Fruit fly (Drosophila melanogaster) whole organism, embryonic: ENCODE data around the gene Ubc4.

Experiments used
- Aef1 ChIP-seq: fragments of 200-800 bp; sonication (Bioruptor generic); IDR thresholded peaks from 3 replicates; pipeline ENCODE4 v1.3.6; 2022; ENCODE audit warnings: missing biosample characterization, missing genetic modification characterization
- CG1024 ChIP-seq: fragments of 200-800 bp; sonication (Bioruptor generic); IDR thresholded peaks from 2 replicates; pipeline ENCODE4 v1.3.6; 2022; ENCODE audit warnings: missing biosample characterization, missing genetic modification characterization
- CG12219 ChIP-seq: fragments of 200-800 bp; sonication (Bioruptor generic); optimal IDR thresholded peaks from 3 replicates; lab custom pipeline; 2018; ENCODE audit warnings: missing biosample characterization, mild to moderate bottlenecking, missing genetic modification characterization
- CG12299 ChIP-seq: fragments of 200-800 bp; sonication (Bioruptor generic); optimal IDR thresholded peaks from 2 replicates; lab custom pipeline; 2018; ENCODE audit warnings: missing biosample characterization, mild to moderate bottlenecking, missing genetic modification characterization
- CG15601 ChIP-seq: fragments of 200-800 bp; sonication (Bioruptor generic); optimal IDR thresholded peaks from 3 replicates; lab custom pipeline; 2019; ENCODE audit warnings: missing biosample characterization, mild to moderate bottlenecking, missing genetic modification characterization, moderate library complexity
- CG18262 ChIP-seq: fragments of 200-800 bp; optimal IDR thresholded peaks from 3 replicates; lab custom pipeline; 2019; ENCODE audit warnings: missing biosample characterization, mild to moderate bottlenecking, missing genetic modification characterization, moderate library complexity
- CG18764 ChIP-seq: fragments of 200-800 bp; sonication (Bioruptor generic); optimal IDR thresholded peaks from 3 replicates; lab custom pipeline; 2016; ENCODE audit warnings: missing biosample characterization, missing genetic modification characterization
- CG2678 ChIP-seq: fragments of 200-800 bp; sonication (Bioruptor generic); optimal IDR thresholded peaks from 3 replicates; lab custom pipeline; 2019; ENCODE audit warnings: missing biosample characterization, mild to moderate bottlenecking, missing genetic modification characterization, moderate library complexity
- CG30431 ChIP-seq: fragments of 200-800 bp; sonication (Bioruptor generic); optimal IDR thresholded peaks from 2 replicates; lab custom pipeline; 2017; ENCODE audit warnings: missing biosample characterization, missing genetic modification characterization
- CG34224 ChIP-seq: fragments of 200-800 bp; sonication (Bioruptor generic); IDR thresholded peaks from 3 replicates; pipeline ENCODE4 v1.3.6; 2022; ENCODE audit warnings: missing biosample characterization, missing genetic modification characterization; ENCODE audit not compliant: partially characterized antibody
- CG34376 ChIP-seq: fragments of 200-800 bp; sonication (Bioruptor generic); optimal IDR thresholded peaks from 2 replicates; lab custom pipeline; 2018; ENCODE audit warnings: missing biosample characterization, mild to moderate bottlenecking, missing genetic modification characterization
- CG43689 ChIP-seq: fragments of 200-800 bp; sonication (Bioruptor generic); IDR thresholded peaks from 2 replicates; pipeline ENCODE4 v1.3.6; 2022; ENCODE audit warnings: missing biosample characterization, missing genetic modification characterization
- CG4707 ChIP-seq: fragments of 200-800 bp; sonication (Bioruptor generic); optimal IDR thresholded peaks from 2 replicates; lab custom pipeline; 2018; ENCODE audit warnings: missing biosample characterization, mild to moderate bottlenecking, missing genetic modification characterization, moderate library complexity
- CG7556 ChIP-seq: fragments of 200-800 bp; sonication (Bioruptor generic); optimal IDR thresholded peaks from 2 replicates; lab custom pipeline; 2017; ENCODE audit warnings: missing biosample characterization, mild to moderate bottlenecking, missing genetic modification characterization
- CG8359 ChIP-seq: fragments of 200-800 bp; sonication (Bioruptor generic); optimal IDR thresholded peaks from 2 replicates; lab custom pipeline; 2017; ENCODE audit warnings: missing biosample characterization, mild to moderate bottlenecking, missing genetic modification characterization, borderline replicate concordance
- CG9817 ChIP-seq: fragments of 200-800 bp; sonication (Bioruptor generic); optimal IDR thresholded peaks from 2 replicates; lab custom pipeline; 2018; ENCODE audit warnings: missing biosample characterization, mild to moderate bottlenecking, missing genetic modification characterization, moderate library complexity
- CG9876 ChIP-seq: fragments of 200-800 bp; sonication (Bioruptor generic); optimal IDR thresholded peaks from 2 replicates; lab custom pipeline; 2016; ENCODE audit warnings: missing biosample characterization, missing genetic modification characterization
- Chrac-16 ChIP-seq: fragments of 200-800 bp; sonication (Bioruptor generic); optimal IDR thresholded peaks from 3 replicates; lab custom pipeline; 2016; ENCODE audit warnings: missing biosample characterization, missing genetic modification characterization
- D19A ChIP-seq: fragments of 200-800 bp; optimal IDR thresholded peaks from 3 replicates; lab custom pipeline; 2019; ENCODE audit warnings: missing biosample characterization, mild to moderate bottlenecking, missing genetic modification characterization, moderate library complexity
- Dip3 ChIP-seq: fragments of 200-800 bp; sonication (Bioruptor generic); optimal IDR thresholded peaks from 3 replicates; lab custom pipeline; 2016; ENCODE audit warnings: missing biosample characterization, missing genetic modification characterization
- Hr3 ChIP-seq: fragments of 200-800 bp; sonication (Bioruptor generic); optimal IDR thresholded peaks from 3 replicates; lab custom pipeline; 2016; ENCODE audit warnings: missing biosample characterization, missing genetic modification characterization
- Hr39 ChIP-seq: fragments of >200 bp; optimal IDR thresholded peaks from 2 replicates; lab custom pipeline; 2017
- MBD-R2 ChIP-seq: fragments of 200-800 bp; sonication (Bioruptor generic); IDR thresholded peaks from 2 replicates; pipeline ENCODE4 v1.3.6; 2022; ENCODE audit warnings: missing biosample characterization, missing genetic modification characterization
- Meics ChIP-seq: fragments of 200-800 bp; sonication (Bioruptor generic); optimal IDR thresholded peaks from 2 replicates; lab custom pipeline; 2017; ENCODE audit warnings: missing biosample characterization, mild to moderate bottlenecking, missing genetic modification characterization
- NC2β ChIP-seq: fragments of 200-800 bp; sonication (Bioruptor generic); optimal IDR thresholded peaks from 2 replicates; lab custom pipeline; 2016; ENCODE audit warnings: missing biosample characterization, missing genetic modification characterization
- Nf-YB ChIP-seq: fragments of 200-800 bp; sonication (Bioruptor generic); optimal IDR thresholded peaks from 3 replicates; lab custom pipeline; 2019; ENCODE audit warnings: missing biosample characterization, mild to moderate bottlenecking, missing genetic modification characterization, moderate library complexity
- Nf-YC ChIP-seq: fragments of 200-800 bp; optimal IDR thresholded peaks from 3 replicates; lab custom pipeline; 2019; ENCODE audit warnings: missing biosample characterization, mild to moderate bottlenecking, missing genetic modification characterization, moderate library complexity
- Oli ChIP-seq: fragments of 200-800 bp; sonication (Bioruptor generic); optimal IDR thresholded peaks from 2 replicates; lab custom pipeline; 2018; ENCODE audit warnings: missing biosample characterization, mild to moderate bottlenecking, missing genetic modification characterization, moderate library complexity
- Ptx1 ChIP-seq: fragments of 200-800 bp; sonication (Bioruptor generic); IDR thresholded peaks from 2 replicates; pipeline ENCODE4 v1.3.6; 2022; ENCODE audit warnings: missing biosample characterization, missing genetic modification characterization
- Rfx ChIP-seq: fragments of 200-800 bp; sonication (Bioruptor generic); IDR thresholded peaks from 2 replicates; pipeline ENCODE4 v1.3.6; 2022; ENCODE audit warnings: missing biosample characterization, missing genetic modification characterization
- Vsx1 ChIP-seq: fragments of 200-800 bp; sonication (Bioruptor generic); optimal IDR thresholded peaks from 2 replicates; lab custom pipeline; 2017; ENCODE audit warnings: missing biosample characterization, mild to moderate bottlenecking, missing genetic modification characterization, missing genetic modification reagents
- YL-1 ChIP-seq: fragments of 200-800 bp; sonication (Bioruptor generic); optimal IDR thresholded peaks from 3 replicates; lab custom pipeline; 2017; ENCODE audit warnings: missing biosample characterization, mild to moderate bottlenecking, missing genetic modification characterization
- br ChIP-seq: fragments of >200 bp; optimal IDR thresholded peaks from 2 replicates; lab custom pipeline; 2017
- corto ChIP-seq: fragments of 200-800 bp; sonication (Bioruptor generic); optimal IDR thresholded peaks from 2 replicates; lab custom pipeline; 2016; ENCODE audit warnings: missing biosample characterization, mild to moderate bottlenecking, missing genetic modification characterization, moderate library complexity
- crol ChIP-seq: fragments of 200-800 bp; sonication (Bioruptor generic); IDR thresholded peaks from 2 replicates; pipeline ENCODE4 v1.3.6; 2022; ENCODE audit warnings: missing biosample characterization, missing genetic modification characterization
- dmrt11E ChIP-seq: fragments of 200-800 bp; sonication (Bioruptor generic); optimal IDR thresholded peaks from 3 replicates; lab custom pipeline; 2018; ENCODE audit warnings: missing biosample characterization, mild to moderate bottlenecking, missing genetic modification characterization, moderate library complexity
- dmrt99B ChIP-seq: fragments of 200-800 bp; sonication (Bioruptor generic); optimal IDR thresholded peaks from 2 replicates; lab custom pipeline; 2018; ENCODE audit warnings: missing biosample characterization, mild to moderate bottlenecking, missing genetic modification characterization, moderate library complexity
- emc ChIP-seq: fragments of 200-800 bp; sonication (Bioruptor generic); optimal IDR thresholded peaks from 2 replicates; lab custom pipeline; 2016; ENCODE audit warnings: missing biosample characterization, missing genetic modification characterization
- fu2 ChIP-seq: fragments of 200-800 bp; sonication (Bioruptor generic); optimal IDR thresholded peaks from 2 replicates; lab custom pipeline; 2016; ENCODE audit warnings: missing biosample characterization, missing genetic modification characterization
- gce ChIP-seq: fragments of 200-800 bp; sonication (Bioruptor generic); IDR thresholded peaks from 3 replicates; pipeline ENCODE4 v1.3.6; 2022; ENCODE audit warnings: missing biosample characterization, missing genetic modification characterization
- hb ChIP-seq: fragments of 200-800 bp; sonication (Bioruptor generic); IDR thresholded peaks from 3 replicates; pipeline ENCODE4 v1.3.6; 2022; ENCODE audit warnings: missing biosample characterization, missing genetic modification characterization; ENCODE audit not compliant: partially characterized antibody
- p53 ChIP-seq: fragments of 200-800 bp; sonication (Bioruptor generic); optimal IDR thresholded peaks from 2 replicates; lab custom pipeline; 2016; ENCODE audit warnings: missing biosample characterization, missing genetic modification characterization
- pan ChIP-seq, 4 experiments: fragments of >200 bp in 3 of 4; fragments of 200-800 bp in 1 of 4; sonication (Bioruptor generic) in 1 of 4; optimal IDR thresholded peaks in 3 of 4; IDR thresholded peaks in 1 of 4; 2 replicates each; pipeline versions ENCODE4 v1.3.6 to Lab custom; 2017 to 2022; ENCODE audit warnings: missing biosample characterization in 2 of 4, missing genetic modification characterization in 2 of 4, mixed read lengths in 1 of 4
- peb ChIP-seq: fragments of 200-800 bp; sonication (Bioruptor generic); IDR thresholded peaks from 2 replicates; pipeline ENCODE4 v1.3.6; 2022; ENCODE audit warnings: missing biosample characterization, missing genetic modification characterization
- salm ChIP-seq: fragments of 200-800 bp; sonication (Bioruptor generic); optimal IDR thresholded peaks from 2 replicates; lab custom pipeline; 2018; ENCODE audit warnings: missing biosample characterization, mild to moderate bottlenecking, missing genetic modification characterization
- tx ChIP-seq: fragments of 200-800 bp; sonication (Bioruptor generic); optimal IDR thresholded peaks from 2 replicates; lab custom pipeline; 2016; ENCODE audit warnings: missing biosample characterization, missing genetic modification characterization
- unc-4 ChIP-seq: fragments of 200-800 bp; sonication (Bioruptor generic); IDR thresholded peaks from 2 replicates; pipeline ENCODE4 v1.3.6; 2022; ENCODE audit warnings: missing biosample characterization, missing genetic modification characterization; ENCODE audit not compliant: partially characterized antibody
- vvl ChIP-seq: fragments of 200-800 bp; sonication (Bioruptor generic); IDR thresholded peaks from 2 replicates; pipeline ENCODE4 v1.3.6; 2022; ENCODE audit warnings: missing biosample characterization, missing genetic modification characterization

Gene Ubc4

DNA sequence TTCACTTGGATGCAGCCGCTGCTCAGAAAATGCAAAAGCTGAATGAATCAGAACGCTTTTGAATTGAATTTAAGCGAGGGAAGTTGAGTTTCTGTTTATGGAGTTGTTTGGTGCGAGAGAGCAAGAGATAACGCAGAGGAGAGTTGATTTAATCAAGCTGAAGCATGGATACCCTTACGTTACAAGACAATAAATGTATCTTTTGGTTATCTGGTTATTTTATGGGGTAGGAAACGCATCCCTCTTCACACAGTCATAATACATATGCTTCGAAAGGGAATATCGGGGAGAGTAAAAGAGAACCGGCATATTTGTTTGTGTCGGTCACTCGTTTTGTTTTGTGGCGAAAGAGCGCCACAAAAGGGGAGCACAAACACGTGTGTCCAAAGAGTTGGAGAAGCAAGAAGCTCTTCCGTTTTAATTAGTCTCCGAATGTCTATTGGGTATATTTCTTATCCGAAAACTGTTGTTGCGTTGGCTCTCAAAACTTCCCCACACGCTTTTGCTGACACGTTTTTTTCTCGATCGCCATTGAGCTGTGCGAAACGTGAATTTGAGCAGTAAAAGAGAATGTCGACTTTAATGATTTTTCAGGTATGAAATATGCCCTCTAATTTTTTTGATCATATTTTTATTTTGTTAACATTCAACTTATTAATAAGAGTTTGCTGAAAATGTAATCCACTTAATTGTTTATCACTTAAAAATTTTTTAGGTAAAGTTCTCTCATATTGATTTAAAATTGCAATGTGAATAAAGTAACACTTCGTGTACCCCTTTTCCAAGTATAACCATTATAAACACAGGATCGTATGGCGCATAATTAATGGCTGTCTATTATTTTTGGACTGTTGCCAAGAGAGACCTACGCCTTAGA is 1.2 kb upstream of the Ubc4 start, which contains the start of gene Prps (continued):
- TF ChIP-seq salm (tag; lab: Kevin White, UChicago) (peak; percentile 42), Meics (GFP tag; lab: Kevin White, UChicago) (peak; percentile 85), CG15601 (tag; lab: Kevin White, UChicago) (peak; percentile 50), unc-4 (GFP tag; lab: Robert Waterston, UW) (peak; percentile 33; the same call in 1 of the 2 replicates), Ptx1 (GFP tag; lab: Robert Waterston, UW) (peak; percentile 76), crol (GFP tag; lab: Robert Waterston, UW) (no peak), fu2 (GFP tag; lab: Kevin White, UChicago) (peak; percentile 63), CG18262 (peak; percentile 71), Oli (tag; lab: Kevin White, UChicago) (peak; percentile 30), peb (GFP tag; lab: Robert Waterston, UW) (peak; percentile 66), p53 (GFP tag; lab: Kevin White, UChicago) (peak; percentile 61), CG43689 (GFP tag; lab: Robert Waterston, UW) (no peak), CG7556 (GFP tag; lab: Kevin White, UChicago) (peak; percentile 44), Aef1 (GFP tag; lab: Robert Waterston, UW) (peak; percentile 68; the same call in 2 of the 3 replicates), Hr39 (lab: Kevin White, UChicago) (no peak), tx (GFP tag; lab: Kevin White, UChicago) (peak; percentile 58), CG12219 (GFP tag; lab: Kevin White, UChicago) (peak; percentile 78), gce (GFP tag; lab: Robert Waterston, UW) (peak; percentile 71; the same call in 1 of the 3 replicates), Nf-YB (GFP tag; lab: Kevin White, UChicago) (peak; percentile 7), CG9876 (GFP tag; lab: Kevin White, UChicago) (peak; percentile 35), CG2678 (tag; lab: Kevin White, UChicago) (peak; percentile 76), Chrac-16 (GFP tag; lab: Kevin White, UChicago) (peak; percentile 63), MBD-R2 (GFP tag; lab: Robert Waterston, UW) (peak; percentile 51; the same call in 1 of the 2 replicates), YL-1 (GFP tag; lab: Kevin White, UChicago) (peak; percentile 29), Vsx1 (GFP tag; lab: Kevin White, UChicago) (peak; percentile 48), Dip3 (GFP tag; lab: Kevin White, UChicago) (peak; percentile 34), Hr3 (GFP tag; lab: Kevin White, UChicago) (peak; percentile 47), CG34224 (GFP tag; lab: Robert Waterston, UW) (peak; percentile 31; the same call in 1 of the 3 replicates), NC2β (GFP tag; lab: Kevin White, UChicago) (peak; percentile 74), CG34376 (GFP tag; lab: Kevin White, UChicago) (peak; percentile 79), CG30431 (GFP tag; lab: Kevin White, UChicago) (no peak), CG8359 (no peak), hb (GFP tag; lab: Robert Waterston, UW) (no peak), CG9817 (tag; lab: Kevin White, UChicago) (peak; percentile 52), vvl (GFP tag; lab: Robert Waterston, UW) (peak; percentile 95), CG12299 (tag; lab: Kevin White, UChicago) (peak; percentile 75), corto (peak; percentile 53), dmrt99B (peak; percentile 85), emc (GFP tag; lab: Kevin White, UChicago) (peak; percentile 33), br (no peak), dmrt11E (no peak), Rfx (GFP tag; lab: Robert Waterston, UW) (peak; percentile 91), D19A (tag; lab: Kevin White, UChicago) (peak; percentile 100), CG1024 (GFP tag; lab: Robert Waterston, UW) (peak; percentile 74; the same call in 1 of the 2 replicates), Nf-YC (tag; lab: Kevin White, UChicago) (peak; percentile 68), CG4707 (GFP tag; lab: Kevin White, UChicago) (no peak), pan (optimal IDR thresholded peaks at IDR 0.05; lab: Kevin White, UChicago) (no peak), pan (GFP tag; optimal IDR thresholded peaks at IDR 0.05 in 1 of 2, IDR thresholded peaks at IDR 0.05 in 1 of 2) (peak in 1 of 2 experiments; percentile 89), CG18764 (GFP tag; lab: Kevin White, UChicago) (peak; percentile 54)
